Fruit fly (Drosophila melanogaster): Measurements from ENCODE around the gene Wdr24.

Wdr24 gene

DNA sequence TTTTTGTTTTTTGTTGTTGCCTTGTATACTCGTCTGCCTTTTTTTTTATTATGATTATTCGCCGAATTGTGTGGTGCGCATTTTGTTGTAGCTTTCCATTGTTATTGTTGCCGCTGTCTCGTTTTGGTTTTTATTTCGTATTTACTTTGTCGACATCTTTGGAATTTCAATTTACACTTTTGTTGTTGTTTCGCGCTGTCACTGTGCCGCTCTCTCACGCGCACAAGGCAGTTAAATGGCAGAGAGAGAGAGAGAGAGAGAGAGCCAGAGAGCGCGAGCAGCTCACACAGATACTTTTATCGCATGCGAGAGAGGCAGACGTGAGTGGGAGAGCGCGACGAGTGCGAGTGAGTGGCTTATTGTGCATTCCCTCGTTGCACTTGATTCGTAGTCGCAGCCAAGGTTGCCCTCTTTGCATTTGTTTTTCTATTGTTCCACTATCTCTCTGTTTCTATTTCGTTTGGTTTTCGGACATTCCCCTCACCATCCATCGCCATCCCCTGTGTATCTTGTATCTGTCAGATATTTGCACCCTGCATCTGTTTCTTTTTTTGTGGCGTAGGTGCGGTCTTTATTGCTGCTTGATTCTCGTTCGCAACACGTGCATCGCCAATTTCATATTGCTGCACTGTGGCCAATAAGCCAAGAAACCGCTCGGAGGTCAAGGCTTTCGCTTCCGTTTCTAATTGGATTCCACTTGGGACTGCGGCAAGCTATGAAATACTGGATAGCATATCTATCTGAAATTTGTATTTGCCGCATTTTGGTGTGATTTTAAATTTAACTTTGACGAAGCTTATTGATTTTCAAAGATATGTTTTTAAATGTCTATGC, 29.7 kb upstream of the Wdr24 start (continued):
- no peak for TF ChIP-seq CG30403 (GFP tag; optimal IDR thresholded peaks at IDR 0.05)
- peak; percentile 53 for TF ChIP-seq CG6854 (GFP tag; optimal IDR thresholded peaks at IDR 0.05)
- TF ChIP-seq psq (GFP tag; optimal IDR thresholded peaks at IDR 0.05) = peak; percentile 66
- no peak for TF ChIP-seq tx (GFP tag; optimal IDR thresholded peaks at IDR 0.05)
- TF ChIP-seq ap (GFP tag; IDR thresholded peaks at IDR 0.05) = no peak
- no peak for TF ChIP-seq GATAe (GFP tag; conservative IDR thresholded peaks at IDR 0.05)
- no peak for TF ChIP-seq pnt (GFP tag; optimal IDR thresholded peaks at IDR 0.05)
- TF ChIP-seq CG1233 (GFP tag; optimal IDR thresholded peaks at IDR 0.05) = no peak
- TF ChIP-seq wek (GFP tag; optimal IDR thresholded peaks at IDR 0.05) = peak; percentile 59
- no peak for TF ChIP-seq lab (GFP tag; optimal IDR thresholded peaks at IDR 0.05)
- no peak for TF ChIP-seq CG16815 (GFP tag; optimal IDR thresholded peaks at IDR 0.05)
- TF ChIP-seq Oli (tag; optimal IDR thresholded peaks at IDR 0.05) = no peak
- TF ChIP-seq NfI (GFP tag; optimal IDR thresholded peaks at IDR 0.05) = no peak
- peak; percentile 54 for TF ChIP-seq sqz (GFP tag; optimal IDR thresholded peaks at IDR 0.05)
- no peak for TF ChIP-seq ara (GFP tag; IDR thresholded peaks at IDR 0.05)
- no peak for TF ChIP-seq Dip3 (GFP tag; optimal IDR thresholded peaks at IDR 0.05)
- no peak for TF ChIP-seq CG12391 (tag; optimal IDR thresholded peaks at IDR 0.05)
- TF ChIP-seq ci (GFP tag; IDR thresholded peaks at IDR 0.05) = peak; percentile 57; the same call in 1 of the 3 replicates
- TF ChIP-seq CG6254 (GFP tag; optimal IDR thresholded peaks at IDR 0.05) = no peak
- no peak for TF ChIP-seq p53 (GFP tag; optimal IDR thresholded peaks at IDR 0.05)
- TF ChIP-seq CG14860 (GFP tag; IDR thresholded peaks at IDR 0.05; ENCODE audit: partially characterized antibody) = no peak
- TF ChIP-seq Dip2 (GFP tag; IDR thresholded peaks at IDR 0.05) = no peak
- no peak for TF ChIP-seq ato (GFP tag; IDR thresholded peaks at IDR 0.05; ENCODE audit: partially characterized antibody)
- no peak for TF ChIP-seq Sry-δ (GFP tag; optimal IDR thresholded peaks at IDR 0.05)
- TF ChIP-seq inv (GFP tag; IDR thresholded peaks at IDR 0.05; ENCODE audit: partially characterized antibody) = no peak
- TF ChIP-seq luna (GFP tag; optimal IDR thresholded peaks at IDR 0.05) = no peak
- TF ChIP-seq CG18764 (GFP tag; optimal IDR thresholded peaks at IDR 0.05) = no peak
- TF ChIP-seq CG14014 (GFP tag; IDR thresholded peaks at IDR 0.05) = peak; percentile 29; the same call in 1 of the 2 replicates
- TF ChIP-seq Lhr (GFP tag; optimal IDR thresholded peaks at IDR 0.05) = no peak
- TF ChIP-seq mld (GFP tag; IDR thresholded peaks at IDR 0.05; ENCODE audit: partially characterized antibody) = peak; percentile 30; the same call in 1 of the 3 replicates
- TF ChIP-seq CG17568 (GFP tag; optimal IDR thresholded peaks at IDR 0.05) = no peak
- 0 out of 2 replicates have a peak, but pooled peaks have one; percentile 37 for TF ChIP-seq Drgx (GFP tag; IDR thresholded peaks at IDR 0.05)
- TF ChIP-seq knrl (GFP tag; IDR thresholded peaks at IDR 0.05; ENCODE audit: partially characterized antibody) = no peak
- TF ChIP-seq CG7271 (tag; optimal IDR thresholded peaks at IDR 0.05) = no peak
- 0 out of 2 replicates have a peak, but pooled peaks have one; percentile 47 for TF ChIP-seq sna (GFP tag; IDR thresholded peaks at IDR 0.05; ENCODE audit: partially characterized antibody)
- no peak for TF ChIP-seq CG13775 (GFP tag; optimal IDR thresholded peaks at IDR 0.05)
- TF ChIP-seq da (GFP tag; optimal IDR thresholded peaks at IDR 0.05) = no peak
- no peak for TF ChIP-seq Abd-B (GFP tag; optimal IDR thresholded peaks at IDR 0.05)
- peak; percentile 56 for TF ChIP-seq CrebB (tag; optimal IDR thresholded peaks at IDR 0.05)
- TF ChIP-seq fd102C (GFP tag; optimal IDR thresholded peaks at IDR 0.05) = no peak
- TF ChIP-seq Deaf1 (tag; optimal IDR thresholded peaks at IDR 0.05) = no peak
- no peak for TF ChIP-seq H2.0 (GFP tag; IDR thresholded peaks at IDR 0.05)
- no peak for TF ChIP-seq CG2129 (GFP tag; IDR thresholded peaks at IDR 0.05; ENCODE audit: partially characterized antibody)
- no peak for TF ChIP-seq HHEX (GFP tag; optimal IDR thresholded peaks at IDR 0.05)
- TF ChIP-seq cad (GFP tag; optimal IDR thresholded peaks at IDR 0.05) = peak; percentile 38
- TF ChIP-seq CG7987 (GFP tag; optimal IDR thresholded peaks at IDR 0.05) = peak; percentile 43
- peak; percentile 91 for TF ChIP-seq CG4360 (GFP tag; IDR thresholded peaks at IDR 0.05)
- no peak for TF ChIP-seq Nf-YC (tag; optimal IDR thresholded peaks at IDR 0.05)
